Worm (Caenorhabditis elegans) whole organism, early embryonic: Measurements from ENCODE around the gene C06E1.11.

ENCODE experiments used
- F13C5.2 ChIP-seq: sonication (generic microtip); optimal IDR thresholded peaks from 2 replicates; lab custom pipeline; 2017; ENCODE audit warnings: mild to moderate bottlenecking, missing genetic modification characterization, inconsistent platforms, missing compliant biosample characterization
- aly-1 ChIP-seq: sonication (generic microtip); optimal IDR thresholded peaks from 2 replicates; lab custom pipeline; 2016; ENCODE audit warnings: missing genetic modification characterization, missing compliant biosample characterization
- ama-1 ChIP-seq: fragments of 150-350 bp; optimal IDR thresholded peaks from 2 replicates; lab custom pipeline; 2014
- ceh-36 ChIP-seq: sonication (generic microtip); optimal IDR thresholded peaks from 2 replicates; lab custom pipeline; 2016; ENCODE audit warnings: missing genetic modification characterization, inconsistent platforms, missing compliant biosample characterization
- flt-1 ChIP-seq: fragments of 200-800 bp; sonication (Bioruptor generic); IDR thresholded peaks from 2 replicates; pipeline ENCODE4 v1.3.6; 2022; ENCODE audit warnings: missing genetic modification characterization, missing compliant biosample characterization
- pes-1 ChIP-seq: fragments of 200-800 bp; sonication (Bioruptor generic); IDR thresholded peaks from 2 replicates; pipeline ENCODE4 v1.3.6; 2022; ENCODE audit warnings: missing genetic modification reagents, missing genetic modification characterization, missing compliant biosample characterization
- scrt-1 ChIP-seq: fragments of 200-800 bp; sonication (Bioruptor generic); IDR thresholded peaks from 2 replicates; pipeline ENCODE4 v1.3.6; 2022; ENCODE audit warnings: missing genetic modification characterization, missing compliant biosample characterization
- tbx-11 ChIP-seq: fragments of 200-800 bp; sonication (Bioruptor generic); IDR thresholded peaks from 2 replicates; pipeline ENCODE4 v1.3.6; 2022; ENCODE audit warnings: missing genetic modification characterization, missing compliant biosample characterization

- no peak for TF ChIP-seq tbx-11 (GFP tag; lab: Robert Waterston, UW)
- no peak for TF ChIP-seq scrt-1 (GFP tag; lab: Robert Waterston, UW)
- TF ChIP-seq ama-1: no peak
- TF ChIP-seq F13C5.2 (tag; lab: Kevin White, UChicago): no peak
- TF ChIP-seq flt-1 (GFP tag; lab: Robert Waterston, UW): no peak
- TF ChIP-seq ceh-36 (tag; lab: Kevin White, UChicago): no peak
- no peak for TF ChIP-seq pes-1 (GFP tag; lab: Robert Waterston, UW)
- no peak for TF ChIP-seq aly-1 (tag; lab: Kevin White, UChicago)
Observed at ce11 chrIII:8616587-8616986, at the start of gene C06E1.11.
